Worm (Caenorhabditis elegans): ENCODE measurements around the gene rnr-2.

DNA sequence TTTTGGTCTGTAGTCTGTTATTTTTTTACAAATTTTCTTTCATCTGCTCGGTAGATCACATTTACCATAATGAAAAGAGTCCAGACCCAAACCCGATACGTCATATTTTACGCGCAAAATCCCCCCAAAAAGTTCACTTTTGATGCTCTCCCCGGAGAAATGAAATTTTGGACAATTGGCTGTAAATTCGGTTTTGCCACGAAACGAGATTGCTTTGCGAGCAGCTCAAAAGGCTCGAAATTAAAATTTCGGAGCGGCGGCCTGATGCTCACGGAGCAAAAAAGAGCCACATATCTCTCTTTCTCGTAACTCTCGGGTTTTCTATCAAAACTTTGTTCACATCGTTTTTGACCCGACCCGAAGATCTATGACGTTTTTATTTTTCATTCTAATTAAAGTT, 28.6 kb upstream of the rnr-2 start:
- TF ChIP-seq ceh-9 (tag; optimal IDR thresholded peaks at IDR 0.05), result no peak
- no peak for TF ChIP-seq npax-4 (tag; optimal IDR thresholded peaks at IDR 0.05)
- no peak for TF ChIP-seq nfya-1 (tag; optimal IDR thresholded peaks at IDR 0.05)
- TF ChIP-seq hlh-8 (tag; optimal IDR thresholded peaks at IDR 0.05), result no peak
- no peak for TF ChIP-seq ceh-2 (tag; optimal IDR thresholded peaks at IDR 0.05)
- no peak for TF ChIP-seq pha-4 (tag; optimal IDR thresholded peaks at IDR 0.05)
- TF ChIP-seq ceh-19 (GFP tag; optimal IDR thresholded peaks at IDR 0.05), result no peak
- TF ChIP-seq unc-86 (tag; optimal IDR thresholded peaks at IDR 0.05), result no peak
- TF ChIP-seq pqm-1 (tag; optimal IDR thresholded peaks at IDR 0.05), result no peak
